Worm (Caenorhabditis elegans) whole organism, late embryonic: Measurements from ENCODE around the gene rpl-37.
A peak's percentile ranks its signal among the peaks of the same experiment; 100 is the strongest.

ENCODE experiments used
- C08G9.2 ChIP-seq: sonication (generic microtip); optimal IDR thresholded peaks from 2 replicates; lab custom pipeline; 2016; ENCODE audit warnings: mild to moderate bottlenecking, missing genetic modification characterization, moderate library complexity, missing compliant biosample characterization
- F13H6.1 ChIP-seq: sonication (generic microtip); optimal IDR thresholded peaks from 2 replicates; lab custom pipeline; 2016; ENCODE audit warnings: missing genetic modification characterization, missing compliant biosample characterization
- K02D7.2 ChIP-seq: sonication (generic microtip); optimal IDR thresholded peaks from 2 replicates; lab custom pipeline; 2017; ENCODE audit warnings: mild to moderate bottlenecking, missing genetic modification characterization, missing compliant biosample characterization
- K09A11.1 ChIP-seq: sonication (generic microtip); optimal IDR thresholded peaks from 2 replicates; lab custom pipeline; 2017; ENCODE audit warnings: antibody characterized with exemption, mild to moderate bottlenecking, missing genetic modification characterization, missing compliant biosample characterization; ENCODE audit not compliant: insufficient read depth
- Y22D7AL.16 ChIP-seq: sonication (generic microtip); optimal IDR thresholded peaks from 2 replicates; lab custom pipeline; 2016; ENCODE audit warnings: missing genetic modification characterization, missing compliant biosample characterization
- ama-1 ChIP-seq: fragments of 150-350 bp; optimal IDR thresholded peaks from 2 replicates; lab custom pipeline; 2014
- ceh-14 ChIP-seq: sonication (generic microtip); optimal IDR thresholded peaks from 2 replicates; lab custom pipeline; 2016; ENCODE audit warnings: missing genotype, missing genetic modification characterization, missing compliant biosample characterization
- ceh-18 ChIP-seq: sonication (generic microtip); optimal IDR thresholded peaks from 2 replicates; lab custom pipeline; 2016; ENCODE audit warnings: missing genetic modification characterization, missing compliant biosample characterization
- ceh-19 ChIP-seq: fragments of 200-800 bp; sonication (Bioruptor generic); optimal IDR thresholded peaks from 2 replicates; lab custom pipeline; 2018; ENCODE audit warnings: mild to moderate bottlenecking, missing genetic modification characterization, missing compliant biosample characterization
- ceh-22 ChIP-seq: sonication (generic microtip); optimal IDR thresholded peaks from 2 replicates; lab custom pipeline; 2017; ENCODE audit warnings: missing biosample characterization, missing genetic modification characterization
- ceh-24 ChIP-seq: sonication (generic microtip); optimal IDR thresholded peaks from 2 replicates; lab custom pipeline; 2016; ENCODE audit warnings: mild to moderate bottlenecking, missing genetic modification characterization, missing compliant biosample characterization
- ceh-31 ChIP-seq: sonication (generic microtip); optimal IDR thresholded peaks from 2 replicates; lab custom pipeline; 2016; ENCODE audit warnings: missing genetic modification characterization, missing compliant biosample characterization
- ceh-34 ChIP-seq: sonication (generic microtip); optimal IDR thresholded peaks from 2 replicates; lab custom pipeline; 2016; ENCODE audit warnings: mild to moderate bottlenecking, missing genetic modification characterization, missing compliant biosample characterization
- ceh-45 ChIP-seq: fragments of 200-800 bp; sonication (Bioruptor generic); IDR thresholded peaks from 2 replicates; pipeline ENCODE4 v1.3.6; 2022; ENCODE audit warnings: missing genetic modification reagents, missing genetic modification characterization, missing compliant biosample characterization
- ceh-48 ChIP-seq: sonication (generic microtip); optimal IDR thresholded peaks from 2 replicates; lab custom pipeline; 2016; ENCODE audit warnings: missing genetic modification characterization, inconsistent platforms, missing compliant biosample characterization
- ceh-6 ChIP-seq: fragments of 200-800 bp; sonication (Bioruptor generic); optimal IDR thresholded peaks from 2 replicates; lab custom pipeline; 2018; ENCODE audit warnings: mild to moderate bottlenecking, missing genetic modification characterization, missing compliant biosample characterization
- ceh-9 ChIP-seq: sonication (generic microtip); optimal IDR thresholded peaks from 2 replicates; lab custom pipeline; 2016; ENCODE audit warnings: mild to moderate bottlenecking, missing genetic modification characterization, inconsistent platforms, missing compliant biosample characterization
- che-1 ChIP-seq: sonication (generic microtip); optimal IDR thresholded peaks from 2 replicates; lab custom pipeline; 2016; ENCODE audit warnings: mild to moderate bottlenecking, missing genetic modification characterization, missing compliant biosample characterization
- dmd-4 ChIP-seq: sonication (generic microtip); optimal IDR thresholded peaks from 2 replicates; lab custom pipeline; 2016; ENCODE audit warnings: borderline replicate concordance, missing genetic modification characterization, missing compliant biosample characterization
- dve-1 ChIP-seq: sonication (generic microtip); optimal IDR thresholded peaks from 2 replicates; lab custom pipeline; 2017; ENCODE audit warnings: antibody characterized with exemption, mild to moderate bottlenecking, missing genetic modification characterization, missing compliant biosample characterization
- elt-2 ChIP-seq: sonication (generic microtip); optimal IDR thresholded peaks from 2 replicates; lab custom pipeline; 2016; ENCODE audit warnings: missing genetic modification reagents, missing genetic modification characterization, missing compliant biosample characterization
- eyg-1 ChIP-seq: sonication (generic microtip); optimal IDR thresholded peaks from 2 replicates; lab custom pipeline; 2016; ENCODE audit warnings: missing genotype, missing genetic modification characterization, missing compliant biosample characterization
- fax-1 ChIP-seq: sonication (generic microtip); optimal IDR thresholded peaks from 2 replicates; lab custom pipeline; 2016; ENCODE audit warnings: missing genotype, missing genetic modification characterization, missing compliant biosample characterization
- fkh-10 ChIP-seq: fragments of 150-350 bp; optimal IDR thresholded peaks from 2 replicates; lab custom pipeline; 2014; ENCODE audit warnings: missing biosample characterization, missing genetic modification reagents, missing genetic modification characterization
- hlh-13 ChIP-seq: fragments of 200-800 bp; sonication (Bioruptor generic); optimal IDR thresholded peaks from 2 replicates; lab custom pipeline; 2018; ENCODE audit warnings: mild to moderate bottlenecking, missing genetic modification characterization, missing compliant biosample characterization
- hlh-15 ChIP-seq: sonication (generic microtip); optimal IDR thresholded peaks from 2 replicates; lab custom pipeline; 2016; ENCODE audit warnings: missing genetic modification characterization, missing compliant biosample characterization
- hlh-6 ChIP-seq: sonication (generic microtip); optimal IDR thresholded peaks from 2 replicates; lab custom pipeline; 2016; ENCODE audit warnings: missing genotype, missing genetic modification characterization, missing compliant biosample characterization
- hlh-8 ChIP-seq: sonication (generic microtip); optimal IDR thresholded peaks from 2 replicates; lab custom pipeline; 2016; ENCODE audit warnings: missing genotype, missing genetic modification characterization, missing compliant biosample characterization
- lin-11 ChIP-seq: fragments of 200-800 bp; sonication (Bioruptor generic); optimal IDR thresholded peaks from 2 replicates; lab custom pipeline; 2018; ENCODE audit warnings: mild to moderate bottlenecking, missing genetic modification characterization, missing compliant biosample characterization
- madf-2 ChIP-seq: sonication (generic microtip); optimal IDR thresholded peaks from 2 replicates; lab custom pipeline; 2017; ENCODE audit warnings: missing genetic modification characterization, missing compliant biosample characterization
- mec-3 ChIP-seq: sonication (generic microtip); optimal IDR thresholded peaks from 2 replicates; lab custom pipeline; 2016; ENCODE audit warnings: borderline replicate concordance, missing genetic modification characterization, missing compliant biosample characterization
- npax-4 ChIP-seq: sonication (generic microtip); optimal IDR thresholded peaks from 2 replicates; lab custom pipeline; 2016; ENCODE audit warnings: missing genetic modification characterization, missing compliant biosample characterization
- pag-3 ChIP-seq: sonication (generic microtip); optimal IDR thresholded peaks from 2 replicates; lab custom pipeline; 2016; ENCODE audit warnings: missing compliant biosample characterization, missing genetic modification characterization, borderline replicate concordance
- pat-9 ChIP-seq: fragments of 200-800 bp; sonication (Bioruptor generic); optimal IDR thresholded peaks from 2 replicates; lab custom pipeline; 2018; ENCODE audit warnings: mild to moderate bottlenecking, missing genetic modification characterization, moderate library complexity, missing compliant biosample characterization
- pax-1 ChIP-seq: fragments of 150-350 bp; optimal IDR thresholded peaks from 2 replicates; lab custom pipeline; 2014; ENCODE audit warnings: missing biosample characterization, missing genetic modification characterization
- pqm-1 ChIP-seq: sonication (generic microtip); optimal IDR thresholded peaks from 2 replicates; lab custom pipeline; 2016; ENCODE audit warnings: missing genetic modification characterization, missing compliant biosample characterization
- pros-1 ChIP-seq: fragments of 150-350 bp; optimal IDR thresholded peaks from 2 replicates; lab custom pipeline; 2014; ENCODE audit warnings: missing biosample characterization, missing genetic modification reagents, missing genetic modification characterization
- ref-2 ChIP-seq: sonication (generic microtip); optimal IDR thresholded peaks from 2 replicates; lab custom pipeline; 2016; ENCODE audit warnings: missing genetic modification characterization, missing compliant biosample characterization
- rnt-1 ChIP-seq: sonication (generic microtip); optimal IDR thresholded peaks from 2 replicates; lab custom pipeline; 2016; ENCODE audit warnings: missing genetic modification characterization, missing compliant biosample characterization
- sdc-2 ChIP-seq: sonication (generic microtip); optimal IDR thresholded peaks from 2 replicates; lab custom pipeline; 2016; ENCODE audit warnings: missing genotype, missing genetic modification characterization, missing compliant biosample characterization
- sox-2 ChIP-seq: fragments of 200-800 bp; sonication (Bioruptor generic); IDR thresholded peaks from 2 replicates; pipeline ENCODE4 v1.3.6; 2022; ENCODE audit warnings: missing genetic modification reagents, missing genetic modification characterization, missing compliant biosample characterization
- sox-4 ChIP-seq: sonication (generic microtip); optimal IDR thresholded peaks from 2 replicates; lab custom pipeline; 2017; ENCODE audit warnings: mild to moderate bottlenecking, missing genetic modification characterization, inconsistent platforms, missing compliant biosample characterization
- syd-9 ChIP-seq: sonication (generic microtip); optimal IDR thresholded peaks from 2 replicates; lab custom pipeline; 2016; ENCODE audit warnings: mild to moderate bottlenecking, missing genetic modification characterization, moderate library complexity, missing compliant biosample characterization
- tbx-7 ChIP-seq: sonication (generic microtip); optimal IDR thresholded peaks from 2 replicates; lab custom pipeline; 2016; ENCODE audit warnings: missing genotype, missing genetic modification characterization, missing compliant biosample characterization
- ttx-3 ChIP-seq: sonication (generic microtip); optimal IDR thresholded peaks from 2 replicates; lab custom pipeline; 2016; ENCODE audit warnings: missing genetic modification reagents, missing genetic modification characterization, missing compliant biosample characterization
- unc-42 ChIP-seq: sonication (generic microtip); optimal IDR thresholded peaks from 2 replicates; lab custom pipeline; 2016; ENCODE audit warnings: missing genotype, missing genetic modification characterization, missing compliant biosample characterization
- unc-55 ChIP-seq: sonication (generic microtip); optimal IDR thresholded peaks from 2 replicates; lab custom pipeline; 2017; ENCODE audit warnings: missing biosample characterization, missing genetic modification reagents, missing genetic modification characterization
- zip-5 ChIP-seq: sonication (generic microtip); optimal IDR thresholded peaks from 2 replicates; lab custom pipeline; 2016; ENCODE audit warnings: missing genetic modification characterization, missing compliant biosample characterization
- ztf-16 ChIP-seq: sonication (generic microtip); optimal IDR thresholded peaks from 2 replicates; lab custom pipeline; 2017; ENCODE audit warnings: missing genetic modification characterization, missing compliant biosample characterization

The rpl-37 gene

ce11 chrIII:3540424-3540823 is 12.0 kb downstream of the rpl-37 start (continued):
- TF ChIP-seq ceh-45 (GFP tag; lab: Robert Waterston, UW) (no peak), zip-5 (tag; lab: Kevin White, UChicago) (peak; percentile 64), sox-2 (no peak), sox-4 (tag; lab: Kevin White, UChicago) (no peak), ceh-24 (no peak), dve-1 (tag; lab: Kevin White, UChicago) (no peak), syd-9 (tag; lab: Kevin White, UChicago) (no peak), madf-2 (tag; lab: Kevin White, UChicago) (no peak), hlh-6 (tag; lab: Kevin White, UChicago) (no peak), fax-1 (tag; lab: Kevin White, UChicago) (peak; percentile 66), ama-1 (no peak), hlh-13 (GFP tag; lab: Kevin White, UChicago) (no peak), ceh-19 (GFP tag; lab: Kevin White, UChicago) (no peak), ceh-14 (tag; lab: Kevin White, UChicago) (peak; percentile 41), unc-42 (no peak), ceh-22 (tag; lab: Kevin White, UChicago) (no peak), hlh-8 (tag; lab: Kevin White, UChicago) (peak; percentile 64), ceh-9 (tag; lab: Kevin White, UChicago) (no peak), pqm-1 (no peak), che-1 (tag; lab: Kevin White, UChicago) (no peak), pax-1 (no peak), rnt-1 (peak; percentile 48), pat-9 (tag; lab: Kevin White, UChicago) (no peak), sdc-2 (tag; lab: Kevin White, UChicago) (no peak), npax-4 (tag; lab: Kevin White, UChicago) (no peak), Y22D7AL.16 (no peak), C08G9.2 (tag; lab: Kevin White, UChicago) (peak; percentile 72), pag-3 (tag; lab: Kevin White, UChicago) (no peak), hlh-15 (tag; lab: Kevin White, UChicago) (no peak), ceh-31 (tag; lab: Kevin White, UChicago) (peak; percentile 88), ceh-48 (tag; lab: Kevin White, UChicago) (no peak), F13H6.1 (tag; lab: Kevin White, UChicago) (no peak), ceh-18 (peak; percentile 1), ceh-34 (no peak), fkh-10 (GFP tag; lab: Kevin White, UChicago) (no peak), tbx-7 (tag; lab: Kevin White, UChicago) (peak; percentile 70)

- TF ChIP-seq hlh-13 (GFP tag; lab: Kevin White, UChicago) = no peak
- TF ChIP-seq ceh-6 (GFP tag; lab: Kevin White, UChicago) = no peak
- no peak for TF ChIP-seq ttx-3
- TF ChIP-seq dve-1 (tag; lab: Kevin White, UChicago) = no peak
- TF ChIP-seq dmd-4 = no peak
- TF ChIP-seq F13H6.1 (tag; lab: Kevin White, UChicago) = no peak
- no peak for TF ChIP-seq K09A11.1
- TF ChIP-seq pat-9 (tag; lab: Kevin White, UChicago) = no peak
- TF ChIP-seq ceh-18 = no peak
- TF ChIP-seq K02D7.2 (tag; lab: Kevin White, UChicago) = no peak
- no peak for TF ChIP-seq ceh-9 (tag; lab: Kevin White, UChicago)
- TF ChIP-seq, all 69 proteins: peak for 0
Measured at ce11 chrIII:3541093-3541492, 12.7 kb downstream of the rpl-37 start.

ce11 chrIII:3541539-3541938 is 13.1 kb downstream of the rpl-37 start, which contains the start of gene ben-1:
Gene ben-1, minus strand, starts transcription at chrIII:3541639.
- TF ChIP-seq lin-11 (tag; lab: Kevin White, UChicago) (no peak), pros-1 (tag; lab: Kevin White, UChicago) (no peak), K02D7.2 (tag; lab: Kevin White, UChicago) (no peak), ceh-6 (GFP tag; lab: Kevin White, UChicago) (no peak), ref-2 (no peak), mec-3 (tag; lab: Kevin White, UChicago) (no peak), rnt-1 (no peak), ztf-16 (tag; lab: Kevin White, UChicago) (no peak), unc-55 (GFP tag; lab: Kevin White, UChicago) (no peak), pag-3 (tag; lab: Kevin White, UChicago) (no peak), eyg-1 (tag; lab: Kevin White, UChicago) (no peak), elt-2 (tag; lab: Kevin White, UChicago) (no peak), K09A11.1 (no peak), npax-4 (tag; lab: Kevin White, UChicago) (no peak), syd-9 (tag; lab: Kevin White, UChicago) (no peak), ceh-19 (GFP tag; lab: Kevin White, UChicago) (no peak), fkh-10 (GFP tag; lab: Kevin White, UChicago) (no peak), hlh-6 (tag; lab: Kevin White, UChicago) (no peak), tbx-7 (tag; lab: Kevin White, UChicago) (no peak), hlh-8 (tag; lab: Kevin White, UChicago) (no peak)
- TF ChIP-seq, all 69 proteins: peak for 0
